Worm (Caenorhabditis elegans): Measurements from ENCODE around the gene F42A9.17.

The F42A9.17 gene

ce11 chrIV:8650696-8651095 is 39.0 kb upstream of the F42A9.17 start, which contains the start of gene C49C8.2:
C49C8.2 (plus strand) TSS chrIV:8651088.
- TF ChIP-seq sptf-1 (tag; optimal IDR thresholded peaks at IDR 0.05) (no peak), blmp-1 (tag; optimal IDR thresholded peaks at IDR 0.05) (peak; percentile 19), lin-35 (GFP tag; optimal IDR thresholded peaks at IDR 0.05) (peak in 1 of 2 experiments; percentile 48), pag-3 (tag; optimal IDR thresholded peaks at IDR 0.05; ENCODE audit: borderline replicate concordance, insufficient read depth) (no peak), nhr-237 (tag; optimal IDR thresholded peaks at IDR 0.05) (no peak), nhr-85 (tag) (peak; percentile 20), irx-1 (tag; optimal IDR thresholded peaks at IDR 0.05) (no peak), nhr-20 (tag; optimal IDR thresholded peaks at IDR 0.05) (no peak), lsy-2 (tag; optimal IDR thresholded peaks at IDR 0.05) (peak in 1 of 2 experiments; percentile 30), mep-1 (tag; optimal IDR thresholded peaks at IDR 0.05) (peak; percentile 19), C16A3.4 (tag; optimal IDR thresholded peaks at IDR 0.05) (no peak), sup-37 (GFP tag; optimal IDR thresholded peaks at IDR 0.05) (no peak), unc-62 (GFP tag; optimal IDR thresholded peaks at IDR 0.05) (no peak), egl-27 (tag; optimal IDR thresholded peaks at IDR 0.05) (no peak), nhr-19 (GFP tag; conservative IDR thresholded peaks at IDR 0.05) (no peak), swsn-7 (tag; optimal IDR thresholded peaks at IDR 0.05) (no peak), zag-1 (tag; optimal IDR thresholded peaks at IDR 0.05) (no peak), efl-3 (GFP tag; optimal IDR thresholded peaks at IDR 0.05) (no peak), snpc-4 (tag; optimal IDR thresholded peaks at IDR 0.05) (no peak), fkh-8 (tag; optimal IDR thresholded peaks at IDR 0.05) (no peak), C04F5.9 (tag; optimal IDR thresholded peaks at IDR 0.05) (no peak), elt-3 (tag; optimal IDR thresholded peaks at IDR 0.05) (no peak), hlh-17 (GFP tag; optimal IDR thresholded peaks at IDR 0.05; ENCODE audit: borderline replicate concordance) (no peak), snu-23 (GFP tag; optimal IDR thresholded peaks at IDR 0.05) (no peak), efl-1 (optimal IDR thresholded peaks at IDR 0.05) (peak in 1 of 2 experiments; percentile 29), efl-1 (GFP tag; optimal IDR thresholded peaks at IDR 0.05 in 1 of 2) (no peak), ets-5 (GFP tag; IDR thresholded peaks at IDR 0.05) (no peak), dsc-1 (tag; optimal IDR thresholded peaks at IDR 0.05) (peak; percentile 45), nhr-12 (tag; optimal IDR thresholded peaks at IDR 0.05) (no peak), zip-4 (GFP tag; optimal IDR thresholded peaks at IDR 0.05) (no peak), ztf-4 (tag; optimal IDR thresholded peaks at IDR 0.05) (no peak), lir-3 (tag; optimal IDR thresholded peaks at IDR 0.05; ENCODE audit: poor library complexity) (no peak)

DNA sequence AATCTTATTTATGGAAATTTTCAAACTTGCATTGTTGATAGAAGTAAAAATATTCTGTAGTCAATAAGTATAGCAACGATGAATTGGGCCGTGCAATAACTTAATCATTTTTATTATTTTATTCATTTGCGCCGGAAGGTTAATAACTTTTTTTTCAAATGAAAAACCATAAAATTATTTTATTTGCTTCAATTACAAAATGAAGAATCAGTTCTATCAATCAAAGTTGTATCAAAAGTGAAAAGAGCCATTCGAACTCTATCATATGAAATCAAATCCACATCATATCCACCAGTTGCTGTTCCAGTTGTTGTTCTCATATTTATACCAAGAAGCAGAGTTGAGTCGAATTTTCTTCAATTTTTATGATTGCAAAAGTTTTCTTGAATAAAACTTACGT is 36.8 kb upstream of the F42A9.17 start, which contains the start of gene cyp-33E1:
Gene cyp-33E1, minus strand, starts transcription at position 101 of the 400 bp plus-strand sequence.
- TF ChIP-seq efl-1 (optimal IDR thresholded peaks at IDR 0.05) (no peak), efl-1 (GFP tag; optimal IDR thresholded peaks at IDR 0.05 in 1 of 2) (peak in 1 of 2 experiments; percentile 48), ama-1 (optimal IDR thresholded peaks at IDR 0.05) (no peak)

DNA sequence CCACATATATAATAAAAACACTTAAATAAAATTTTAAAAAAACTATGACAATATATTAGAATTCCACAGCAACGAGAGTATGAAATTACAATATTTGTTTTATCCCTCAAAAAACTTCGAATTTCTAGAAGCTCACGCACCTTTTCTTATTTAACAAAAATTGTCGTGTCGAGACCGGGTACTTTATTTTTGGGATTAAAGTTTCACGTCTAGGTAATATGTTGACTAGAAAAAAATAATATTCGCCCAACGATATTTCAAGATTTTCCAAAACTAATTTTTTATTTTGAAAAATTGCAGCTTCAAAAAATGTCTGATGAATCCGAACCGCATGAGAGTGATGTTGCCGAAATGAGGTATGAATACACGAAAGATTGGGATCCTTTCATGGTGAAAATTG is 32.7 kb upstream of the F42A9.17 start, which contains the start of gene C49C8.3:
Gene C49C8.3, plus strand, starts transcription at position 301 of the 400 bp plus-strand sequence.
- TF ChIP-seq sptf-1 (tag; optimal IDR thresholded peaks at IDR 0.05) (no peak), isw-1 (GFP tag; IDR thresholded peaks at IDR 0.05) (no peak), aly-2 (tag; optimal IDR thresholded peaks at IDR 0.05) (no peak), nhr-85 (tag) (no peak), lin-14 (GFP tag; optimal IDR thresholded peaks at IDR 0.05) (no peak), ceh-8 (GFP tag; optimal IDR thresholded peaks at IDR 0.05) (no peak), nhr-11 (tag; optimal IDR thresholded peaks at IDR 0.05) (no peak), dpl-1 (GFP tag; optimal IDR thresholded peaks at IDR 0.05) (no peak), unc-130 (tag; optimal IDR thresholded peaks at IDR 0.05) (no peak), ceh-88 (GFP tag; IDR thresholded peaks at IDR 0.05) (no peak), lir-3 (tag; optimal IDR thresholded peaks at IDR 0.05; ENCODE audit: poor library complexity) (no peak), lin-15B (tag; optimal IDR thresholded peaks at IDR 0.05) (no peak), pax-3 (tag; optimal IDR thresholded peaks at IDR 0.05) (no peak), rnt-1 (tag; optimal IDR thresholded peaks at IDR 0.05) (no peak)

Measured in whole organism, L1 larva.